Fruit fly (Drosophila melanogaster) whole organism, prepupa: ENCODE measurements around the gene dachs.

Source experiments
- Blimp-1 ChIP-seq: fragments of 200-800 bp; sonication (Bioruptor generic); optimal IDR thresholded peaks from 3 replicates; lab custom pipeline; 2017; ENCODE audit warnings: missing biosample characterization, missing genetic modification characterization, mild to moderate bottlenecking, moderate library complexity, missing genetic modification reagents
- CG10631 ChIP-seq: fragments of 200-800 bp; sonication (Bioruptor generic); optimal IDR thresholded peaks from 2 replicates; lab custom pipeline; 2016; ENCODE audit warnings: missing biosample characterization, missing genetic modification characterization
- CG10669 ChIP-seq: fragments of 200-800 bp; sonication (Bioruptor generic); optimal IDR thresholded peaks from 3 replicates; lab custom pipeline; 2018; ENCODE audit warnings: missing biosample characterization, mild to moderate bottlenecking, missing genetic modification characterization, moderate library complexity
- CG11294 ChIP-seq: fragments of 200-800 bp; sonication (Bioruptor generic); IDR thresholded peaks from 2 replicates; pipeline ENCODE4 v1.3.6; 2022; ENCODE audit warnings: missing biosample characterization, missing genetic modification characterization
- CG11762 ChIP-seq: fragments of 200-800 bp; sonication (Bioruptor generic); optimal IDR thresholded peaks from 3 replicates; lab custom pipeline; 2016; ENCODE audit warnings: missing biosample characterization, missing genetic modification characterization; ENCODE audit not compliant: insufficient read depth
- CG11902 ChIP-seq: fragments of 200-800 bp; sonication (Bioruptor generic); optimal IDR thresholded peaks from 3 replicates; lab custom pipeline; 2016; ENCODE audit warnings: missing biosample characterization, missing genetic modification characterization
- CG15336 ChIP-seq: fragments of 200-800 bp; sonication (Bioruptor generic); IDR thresholded peaks from 2 replicates; pipeline ENCODE4 v1.3.6; 2022; ENCODE audit warnings: missing biosample characterization, missing genetic modification characterization
- CG3032 ChIP-seq: fragments of 200-800 bp; optimal IDR thresholded peaks from 2 replicates; lab custom pipeline; 2019; ENCODE audit warnings: missing biosample characterization, mild to moderate bottlenecking, missing genetic modification characterization, moderate library complexity
- CG31627 ChIP-seq: fragments of 200-800 bp; sonication (Bioruptor generic); optimal IDR thresholded peaks from 3 replicates; lab custom pipeline; 2016; ENCODE audit warnings: missing biosample characterization, missing genetic modification characterization
- CG32006 ChIP-seq: fragments of 200-800 bp; sonication (Bioruptor generic); optimal IDR thresholded peaks from 3 replicates; lab custom pipeline; 2017; ENCODE audit warnings: missing biosample characterization, mild to moderate bottlenecking, missing genetic modification characterization
- CG3919 ChIP-seq: fragments of 200-800 bp; sonication (Bioruptor generic); optimal IDR thresholded peaks from 3 replicates; lab custom pipeline; 2016; ENCODE audit warnings: missing biosample characterization, missing genetic modification characterization
- CG4318 ChIP-seq: fragments of 200-800 bp; sonication (Bioruptor generic); optimal IDR thresholded peaks from 3 replicates; lab custom pipeline; 2017; ENCODE audit warnings: missing biosample characterization, mild to moderate bottlenecking, missing genetic modification characterization
- CG6163 ChIP-seq: fragments of 200-800 bp; sonication (Bioruptor generic); IDR thresholded peaks from 3 replicates; pipeline ENCODE4 v1.3.6; 2022; ENCODE audit warnings: missing biosample characterization, missing genetic modification characterization
- CG6276 ChIP-seq: fragments of 200-800 bp; sonication (Bioruptor generic); optimal IDR thresholded peaks from 2 replicates; lab custom pipeline; 2017; ENCODE audit warnings: missing biosample characterization, mild to moderate bottlenecking, missing genetic modification characterization
- CG6792 ChIP-seq: fragments of 200-800 bp; sonication (Bioruptor generic); optimal IDR thresholded peaks from 3 replicates; lab custom pipeline; 2016; ENCODE audit warnings: missing biosample characterization, missing genetic modification characterization
- CG6808 ChIP-seq: fragments of 200-800 bp; sonication (Bioruptor generic); optimal IDR thresholded peaks from 3 replicates; lab custom pipeline; 2017; ENCODE audit warnings: missing biosample characterization, missing genetic modification characterization, mild to moderate bottlenecking, moderate library complexity, missing genetic modification reagents
- CG6854 ChIP-seq: fragments of 200-800 bp; sonication (Bioruptor generic); optimal IDR thresholded peaks from 2 replicates; lab custom pipeline; 2017; ENCODE audit warnings: missing biosample characterization, mild to moderate bottlenecking, missing genetic modification characterization
- CG7368 ChIP-seq: fragments of 200-800 bp; sonication (Bioruptor generic); optimal IDR thresholded peaks from 3 replicates; lab custom pipeline; 2016; ENCODE audit warnings: missing biosample characterization, missing genetic modification characterization
- CG8319 ChIP-seq: fragments of 200-800 bp; sonication (Bioruptor generic); optimal IDR thresholded peaks from 3 replicates; lab custom pipeline; 2016; ENCODE audit warnings: missing biosample characterization, missing genetic modification characterization
- CG8632 ChIP-seq: fragments of 200-800 bp; sonication (Bioruptor generic); optimal IDR thresholded peaks from 3 replicates; lab custom pipeline; 2016; ENCODE audit warnings: missing biosample characterization, missing genetic modification characterization
- CG9139 ChIP-seq: fragments of 200-800 bp; sonication (Bioruptor generic); optimal IDR thresholded peaks from 3 replicates; lab custom pipeline; 2017; ENCODE audit warnings: missing biosample characterization, mild to moderate bottlenecking, missing genetic modification characterization
- Eip75B ChIP-seq: fragments of 200-800 bp; sonication (Bioruptor generic); optimal IDR thresholded peaks from 3 replicates; lab custom pipeline; 2016; ENCODE audit warnings: missing biosample characterization, missing genetic modification characterization
- Eip78C ChIP-seq: fragments of 200-800 bp; sonication (Bioruptor generic); peaks from one replicate; lab custom pipeline; 2016; ENCODE audit warnings: missing biosample characterization, missing genetic modification characterization
- Eip93F ChIP-seq: fragments of 200-800 bp; sonication (Bioruptor generic); optimal IDR thresholded peaks from 2 replicates; lab custom pipeline; 2016; ENCODE audit warnings: missing biosample characterization, mild to moderate bottlenecking, missing genetic modification characterization
- Ets21C ChIP-seq: fragments of 200-800 bp; sonication (Bioruptor generic); optimal IDR thresholded peaks from 3 replicates; lab custom pipeline; 2016; ENCODE audit warnings: missing biosample characterization, missing genetic modification characterization
- Ets96B ChIP-seq: fragments of 200-800 bp; optimal IDR thresholded peaks from 2 replicates; lab custom pipeline; 2019; ENCODE audit warnings: missing biosample characterization, mild to moderate bottlenecking, missing genetic modification characterization, moderate library complexity
- Gug ChIP-seq: fragments of 200-800 bp; sonication (Bioruptor generic); IDR thresholded peaks from 2 replicates; pipeline ENCODE4 v1.3.6; 2022; ENCODE audit warnings: missing biosample characterization, missing genetic modification characterization
- Hr38 ChIP-seq: sonication (Bioruptor generic); optimal IDR thresholded peaks from 2 replicates; lab custom pipeline; 2016; ENCODE audit warnings: missing biosample characterization, missing genetic modification characterization
- Hr39 ChIP-seq: fragments of 200-800 bp; sonication (Bioruptor generic); optimal IDR thresholded peaks from 2 replicates; lab custom pipeline; 2016; ENCODE audit warnings: missing biosample characterization, missing genetic modification characterization
- Lpt ChIP-seq: fragments of 200-800 bp; sonication (Bioruptor generic); optimal IDR thresholded peaks from 3 replicates; lab custom pipeline; 2016; ENCODE audit warnings: missing biosample characterization, missing genetic modification characterization
- Met ChIP-seq: fragments of 200-800 bp; sonication (Bioruptor generic); optimal IDR thresholded peaks from 3 replicates; lab custom pipeline; 2016; ENCODE audit warnings: missing biosample characterization, missing genetic modification characterization
- OdsH ChIP-seq: fragments of 200-800 bp; sonication (Bioruptor generic); optimal IDR thresholded peaks from 3 replicates; lab custom pipeline; 2016; ENCODE audit warnings: missing biosample characterization, missing genetic modification characterization
- Smox ChIP-seq: fragments of 200-800 bp; sonication (Bioruptor generic); optimal IDR thresholded peaks from 3 replicates; lab custom pipeline; 2016; ENCODE audit warnings: missing biosample characterization, missing genetic modification characterization
- Sox102F ChIP-seq: fragments of 200-800 bp; sonication (Bioruptor generic); optimal IDR thresholded peaks from 2 replicates; lab custom pipeline; 2016; ENCODE audit warnings: missing biosample characterization, mild to moderate bottlenecking, missing genetic modification characterization
- Sox14 ChIP-seq: fragments of 200-800 bp; sonication (Bioruptor generic); optimal IDR thresholded peaks from 3 replicates; lab custom pipeline; 2016; ENCODE audit warnings: missing biosample characterization, missing genetic modification characterization
- Sox15 ChIP-seq: fragments of 200-800 bp; sonication (Bioruptor generic); optimal IDR thresholded peaks from 3 replicates; lab custom pipeline; 2016; ENCODE audit warnings: missing biosample characterization, missing genetic modification characterization
- achi ChIP-seq: fragments of 200-800 bp; sonication (Bioruptor generic); optimal IDR thresholded peaks from 3 replicates; lab custom pipeline; 2016; ENCODE audit warnings: missing biosample characterization, missing genetic modification characterization
- dsx ChIP-seq: fragments of 200-800 bp; optimal IDR thresholded peaks from 3 replicates; lab custom pipeline; 2019; ENCODE audit warnings: missing biosample characterization, mild to moderate bottlenecking, missing genetic modification characterization, moderate library complexity; ENCODE audit not compliant: poor library complexity, severe bottlenecking
- eg ChIP-seq: fragments of 200-800 bp; sonication (Bioruptor generic); IDR thresholded peaks from 3 replicates; pipeline ENCODE4 v1.3.6; 2022; ENCODE audit warnings: missing biosample characterization, missing genetic modification characterization
- esn ChIP-seq: fragments of 200-800 bp; sonication (Bioruptor generic); optimal IDR thresholded peaks from 2 replicates; lab custom pipeline; 2016; ENCODE audit warnings: missing biosample characterization, mild to moderate bottlenecking, missing genetic modification characterization, moderate library complexity
- fd59A ChIP-seq: fragments of 200-800 bp; sonication (Bioruptor generic); optimal IDR thresholded peaks from 2 replicates; lab custom pipeline; 2017; ENCODE audit warnings: missing biosample characterization, mild to moderate bottlenecking, missing genetic modification characterization, missing genetic modification reagents
- lz ChIP-seq: fragments of 200-800 bp; sonication (Bioruptor generic); optimal IDR thresholded peaks from 3 replicates; lab custom pipeline; 2016; ENCODE audit warnings: missing biosample characterization, missing genetic modification characterization
- net ChIP-seq: fragments of 200-800 bp; sonication (Bioruptor generic); optimal IDR thresholded peaks from 3 replicates; lab custom pipeline; 2016; ENCODE audit warnings: missing biosample characterization, missing genetic modification characterization
- pdm3 ChIP-seq: fragments of 200-800 bp; sonication (Bioruptor generic); optimal IDR thresholded peaks from 3 replicates; lab custom pipeline; 2016; ENCODE audit warnings: missing biosample characterization, missing genetic modification characterization
- salr ChIP-seq, 2 experiments: fragments of 200-800 bp; sonication (Bioruptor generic); optimal IDR thresholded peaks; 3 replicates each; lab custom pipeline; 2016 to 2018; ENCODE audit warnings: missing biosample characterization in 2 of 2, missing genetic modification characterization in 2 of 2, mild to moderate bottlenecking in 1 of 2
- spab ChIP-seq: fragments of 200-800 bp; sonication (Bioruptor generic); optimal IDR thresholded peaks from 2 replicates; lab custom pipeline; 2017; ENCODE audit warnings: missing biosample characterization, mild to moderate bottlenecking, missing genetic modification characterization, missing genetic modification reagents
- ss ChIP-seq, 2 experiments: fragments of 200-800 bp; sonication (Bioruptor generic); optimal IDR thresholded peaks; 2 replicates in 1 of 2; 3 replicates in 1 of 2; lab custom pipeline; 2017 to 2018; ENCODE audit warnings: mild to moderate bottlenecking in 2 of 2, missing biosample characterization in 2 of 2, missing genetic modification characterization in 2 of 2, moderate library complexity in 1 of 2
- svp ChIP-seq: fragments of 200-800 bp; sonication (Bioruptor generic); peaks from one replicate; lab custom pipeline; 2016; ENCODE audit warnings: missing biosample characterization, missing genetic modification characterization
- topi ChIP-seq: fragments of 200-800 bp; sonication (Bioruptor generic); optimal IDR thresholded peaks from 3 replicates; lab custom pipeline; 2016; ENCODE audit warnings: missing biosample characterization, missing genetic modification characterization
- vri ChIP-seq: fragments of 200-800 bp; sonication (Bioruptor generic); optimal IDR thresholded peaks from 3 replicates; lab custom pipeline; 2016; ENCODE audit warnings: missing biosample characterization, mild to moderate bottlenecking, missing genetic modification characterization

Gene dachs

dm6 chr2L:8514748-8515147 is 48.1 kb downstream of the dachs start, which contains the start of the genes CG13097 and PIG-U (continued):
- TF ChIP-seq Eip93F = peak; percentile 71
- TF ChIP-seq CG11294 (GFP tag; lab: Robert Waterston, UW) = peak; percentile 42; the same call in 1 of the 2 replicates
- peak; percentile 86 for TF ChIP-seq Met (GFP tag; lab: Kevin White, UChicago)
- peak; percentile 85 for TF ChIP-seq OdsH (GFP tag; lab: Kevin White, UChicago)
- no peak for TF ChIP-seq Blimp-1 (GFP tag; lab: Kevin White, UChicago)
- peak; percentile 83 for TF ChIP-seq CG31627
- TF ChIP-seq topi (GFP tag; lab: Kevin White, UChicago) = peak; percentile 84
- no peak for TF ChIP-seq Eip75B (GFP tag; lab: Kevin White, UChicago)
- TF ChIP-seq Sox14 = no peak
- TF ChIP-seq CG4318 (GFP tag; lab: Kevin White, UChicago) = no peak
- TF ChIP-seq CG7368 = no peak
- TF ChIP-seq esn (GFP tag; lab: Kevin White, UChicago) = peak; percentile 90
- no peak for TF ChIP-seq dsx
- TF ChIP-seq Gug = peak; percentile 70
- TF ChIP-seq spab (GFP tag; lab: Kevin White, UChicago) = no peak
- TF ChIP-seq net (GFP tag; lab: Kevin White, UChicago) = no peak
- TF ChIP-seq CG3919 (GFP tag; lab: Kevin White, UChicago) = no peak
- TF ChIP-seq Sox15 (GFP tag; lab: Kevin White, UChicago) = peak; percentile 68
- no peak for TF ChIP-seq CG8632
- peak; percentile 53 for TF ChIP-seq fd59A
- no peak for TF ChIP-seq Hr38
- TF ChIP-seq CG10669 (GFP tag; lab: Kevin White, UChicago) = no peak
- no peak for TF ChIP-seq svp (GFP tag; lab: Kevin White, UChicago)
- TF ChIP-seq CG3032 (tag; lab: Kevin White, UChicago) = peak; percentile 78
- TF ChIP-seq CG6163 (GFP tag; lab: Robert Waterston, UW) = no peak; the same call in 1 of the 3 replicates
- no peak for TF ChIP-seq CG6276 (GFP tag; lab: Kevin White, UChicago)
- peak; percentile 84 for TF ChIP-seq Hr39 (GFP tag; lab: Kevin White, UChicago)
- TF ChIP-seq Sox102F = no peak
- peak; percentile 66 for TF ChIP-seq Ets96B (tag; lab: Kevin White, UChicago)
- TF ChIP-seq CG10631 (GFP tag; lab: Kevin White, UChicago) = peak; percentile 87
- TF ChIP-seq CG9139 (GFP tag; lab: Kevin White, UChicago) = no peak
- no peak for TF ChIP-seq salr (GFP tag; optimal IDR thresholded peaks at IDR 0.05; lab: Kevin White, UChicago)
- TF ChIP-seq Smox (GFP tag; lab: Kevin White, UChicago) = peak; percentile 86
- TF ChIP-seq vri (GFP tag; lab: Kevin White, UChicago) = no peak
- TF ChIP-seq, all 60 proteins: peak for 28

dm6 chr2L:8517256-8517694 is 50.7 kb downstream of the dachs start, which contains the start of the genes mRpL51 and Uba4:
Gene mRpL51 (minus strand): TSS chr2L:8517380.
Gene Uba4 (plus strand): TSS chr2L:8517411.
- TF ChIP-seq eg (GFP tag; lab: Robert Waterston, UW) = no peak
- TF ChIP-seq CG11902 (GFP tag; lab: Kevin White, UChicago) = no peak
- no peak for TF ChIP-seq Ets21C (GFP tag; lab: Kevin White, UChicago)
- no peak for TF ChIP-seq Sox102F
- TF ChIP-seq spab (GFP tag; lab: Kevin White, UChicago) = no peak
- TF ChIP-seq achi (GFP tag; lab: Kevin White, UChicago) = peak; percentile 59
- TF ChIP-seq pdm3 (GFP tag; lab: Kevin White, UChicago) = no peak
- peak; percentile 19 for TF ChIP-seq Ets96B (tag; lab: Kevin White, UChicago)
- no peak for TF ChIP-seq CG6808 (GFP tag; lab: Kevin White, UChicago)
- TF ChIP-seq CG3919 (GFP tag; lab: Kevin White, UChicago) = peak; percentile 61
- TF ChIP-seq CG8319 (GFP tag; lab: Kevin White, UChicago) = no peak
- no peak for TF ChIP-seq Lpt
- no peak for TF ChIP-seq Blimp-1 (GFP tag; lab: Kevin White, UChicago)
- peak; percentile 74 for TF ChIP-seq Eip78C (GFP tag; lab: Kevin White, UChicago)
- TF ChIP-seq Gug = no peak
- peak; percentile 45 for TF ChIP-seq lz (GFP tag; lab: Kevin White, UChicago)
- TF ChIP-seq CG32006 (GFP tag; lab: Kevin White, UChicago) = no peak
- TF ChIP-seq CG9139 (GFP tag; lab: Kevin White, UChicago) = no peak
- TF ChIP-seq CG3032 (tag; lab: Kevin White, UChicago) = peak; percentile 25
- peak; percentile 8 for TF ChIP-seq CG11762
- TF ChIP-seq CG6276 (GFP tag; lab: Kevin White, UChicago) = no peak
- no peak for TF ChIP-seq Eip75B (GFP tag; lab: Kevin White, UChicago)
- TF ChIP-seq salr (GFP tag; optimal IDR thresholded peaks at IDR 0.05; lab: Kevin White, UChicago) = no peak
- TF ChIP-seq ss (GFP tag; optimal IDR thresholded peaks at IDR 0.05; lab: Kevin White, UChicago) = no peak
- no peak for TF ChIP-seq CG6163 (GFP tag; lab: Robert Waterston, UW)
- peak; percentile 46 for TF ChIP-seq CG6792 (GFP tag; lab: Kevin White, UChicago)
- TF ChIP-seq CG15336 (GFP tag; lab: Robert Waterston, UW) = no peak
- TF ChIP-seq CG6854 (GFP tag; lab: Kevin White, UChicago) = no peak
